Fruit fly (Drosophila melanogaster): Measurements from ENCODE around the gene CG4022.

dm6 chr3L:9426656-9427294 is 16.1 kb upstream of the CG4022 start, which contains the start of the genes Atat and Shc:
- no peak for TF ChIP-seq ttk (optimal IDR thresholded peaks at IDR 0.05)
- TF ChIP-seq psq (optimal IDR thresholded peaks at IDR 0.05): no peak
- TF ChIP-seq Sin3A (optimal IDR thresholded peaks at IDR 0.05): no peak

Measured in Kc167 (cell line).